Worm (Caenorhabditis elegans) whole organism, late embryonic: Measurements from ENCODE around the gene sqt-3.

Experiments
- K09A11.1 ChIP-seq: sonication (generic microtip); optimal IDR thresholded peaks from 2 replicates; lab custom pipeline; 2017; ENCODE audit warnings: antibody characterized with exemption, mild to moderate bottlenecking, missing genetic modification characterization, missing compliant biosample characterization; ENCODE audit not compliant: insufficient read depth
- nhr-11 ChIP-seq: fragments of 150-350 bp; optimal IDR thresholded peaks from 2 replicates; lab custom pipeline; 2014; ENCODE audit warnings: missing biosample characterization, missing genetic modification characterization
- pha-2 ChIP-seq: sonication (generic microtip); optimal IDR thresholded peaks from 2 replicates; lab custom pipeline; 2017; ENCODE audit warnings: mild to moderate bottlenecking, missing genetic modification characterization, missing compliant biosample characterization

- TF ChIP-seq nhr-11 (tag; lab: Kevin White, UChicago), result no peak
- no peak for TF ChIP-seq K09A11.1 (tag; lab: Kevin White, UChicago)
- no peak for TF ChIP-seq pha-2 (tag; lab: Kevin White, UChicago)
Measured at ce11 chrV:12326638-12327037, 25.9 kb upstream of the sqt-3 start.
